Fruit fly (Drosophila melanogaster) whole organism, embryonic: ENCODE data around the gene CG13365.

ENCODE experiments used
- Antp ChIP-seq: fragments of 200-800 bp; sonication (Bioruptor generic); optimal IDR thresholded peaks from 3 replicates; lab custom pipeline; 2016; ENCODE audit warnings: missing biosample characterization, missing genetic modification characterization
- Asciz ChIP-seq: fragments of 200-800 bp; sonication (Bioruptor generic); optimal IDR thresholded peaks from 2 replicates; lab custom pipeline; 2017; ENCODE audit warnings: missing biosample characterization, mild to moderate bottlenecking, missing genetic modification characterization, missing genetic modification reagents
- BtbVII ChIP-seq: fragments of 200-800 bp; sonication (Bioruptor generic); optimal IDR thresholded peaks from 3 replicates; lab custom pipeline; 2017; ENCODE audit warnings: missing biosample characterization, mild to moderate bottlenecking, missing genetic modification characterization
- CG10431 ChIP-seq: fragments of 200-800 bp; sonication (Bioruptor generic); optimal IDR thresholded peaks from 3 replicates; lab custom pipeline; 2018; ENCODE audit warnings: missing biosample characterization, mild to moderate bottlenecking, missing genetic modification characterization
- CG11560 ChIP-seq: fragments of 200-800 bp; sonication (Bioruptor generic); IDR thresholded peaks from 3 replicates; pipeline ENCODE4 v1.3.6; 2022; ENCODE audit warnings: missing biosample characterization, missing genetic modification characterization
- CG14667 ChIP-seq: fragments of 200-800 bp; sonication (Bioruptor generic); IDR thresholded peaks from 2 replicates; pipeline ENCODE4 v1.3.6; 2022; ENCODE audit warnings: missing biosample characterization, missing genetic modification characterization
- CG17385 ChIP-seq: fragments of 200-800 bp; sonication (Bioruptor generic); optimal IDR thresholded peaks from 3 replicates; lab custom pipeline; 2018; ENCODE audit warnings: missing biosample characterization, mild to moderate bottlenecking, missing genetic modification characterization
- CG1832 ChIP-seq: fragments of 200-800 bp; sonication (Bioruptor generic); optimal IDR thresholded peaks from 2 replicates; lab custom pipeline; 2017; ENCODE audit warnings: missing biosample characterization, mild to moderate bottlenecking, missing genetic modification characterization, inconsistent platforms
- CG18764 ChIP-seq: fragments of 200-800 bp; sonication (Bioruptor generic); optimal IDR thresholded peaks from 3 replicates; lab custom pipeline; 2016; ENCODE audit warnings: missing biosample characterization, missing genetic modification characterization
- CG31441 ChIP-seq: fragments of 200-800 bp; sonication (Bioruptor generic); IDR thresholded peaks from 2 replicates; pipeline ENCODE4 v1.3.6; 2022; ENCODE audit warnings: missing biosample characterization, missing genetic modification characterization
- CG32772 ChIP-seq: fragments of 200-800 bp; sonication (Bioruptor generic); IDR thresholded peaks from 2 replicates; pipeline ENCODE4 v1.3.6; 2022; ENCODE audit warnings: missing biosample characterization, missing genetic modification characterization
- CG33213 ChIP-seq: fragments of 200-800 bp; sonication (Bioruptor generic); optimal IDR thresholded peaks from 3 replicates; lab custom pipeline; 2016; ENCODE audit warnings: missing biosample characterization, missing genetic modification characterization
- CG4730 ChIP-seq: fragments of 200-800 bp; sonication (Bioruptor generic); IDR thresholded peaks from 2 replicates; pipeline ENCODE4 v1.3.6; 2022; ENCODE audit warnings: missing biosample characterization, missing genetic modification characterization
- CG6272 ChIP-seq: fragments of 200-800 bp; sonication (Bioruptor generic); IDR thresholded peaks from 2 replicates; pipeline ENCODE4 v1.3.6; 2022; ENCODE audit warnings: missing biosample characterization, missing genetic modification characterization
- CG7786 ChIP-seq: fragments of 200-800 bp; sonication (Bioruptor generic); optimal IDR thresholded peaks from 2 replicates; lab custom pipeline; 2016; ENCODE audit warnings: missing biosample characterization, missing genetic modification characterization
- CG8089 ChIP-seq: fragments of 200-800 bp; sonication (Bioruptor generic); optimal IDR thresholded peaks from 3 replicates; lab custom pipeline; 2016; ENCODE audit warnings: missing biosample characterization, missing genetic modification characterization
- CG8388 ChIP-seq: fragments of 200-800 bp; sonication (Bioruptor generic); optimal IDR thresholded peaks from 2 replicates; lab custom pipeline; 2019; ENCODE audit warnings: missing biosample characterization, mild to moderate bottlenecking, missing genetic modification characterization, moderate library complexity
- CG8478 ChIP-seq: fragments of >200 bp; optimal IDR thresholded peaks from 2 replicates; lab custom pipeline; 2018
- Eip74EF ChIP-seq, 2 experiments: fragments of 200-800 bp in 1 of 2; fragments of >200 bp in 1 of 2; sonication (Bioruptor generic) in 1 of 2; optimal IDR thresholded peaks; 2 replicates each; lab custom pipeline; 2017 to 2019; ENCODE audit warnings: missing biosample characterization in 2 of 2, missing genetic modification characterization in 2 of 2, mild to moderate bottlenecking in 1 of 2, moderate library complexity in 1 of 2
- Fer2 ChIP-seq: fragments of 200-800 bp; sonication (Bioruptor generic); optimal IDR thresholded peaks from 2 replicates; lab custom pipeline; 2018; ENCODE audit warnings: missing biosample characterization, mild to moderate bottlenecking, missing genetic modification characterization, moderate library complexity
- Hr3 ChIP-seq: fragments of 200-800 bp; sonication (Bioruptor generic); optimal IDR thresholded peaks from 3 replicates; lab custom pipeline; 2016; ENCODE audit warnings: missing biosample characterization, missing genetic modification characterization
- Jarid2 ChIP-seq: fragments of 200-800 bp; sonication (Bioruptor generic); optimal IDR thresholded peaks from 3 replicates; lab custom pipeline; 2017; ENCODE audit warnings: mild to moderate bottlenecking, missing biosample characterization, missing genetic modification reagents, missing genetic modification characterization
- Kr ChIP-seq: fragments of 200-800 bp; sonication (Bioruptor generic); optimal IDR thresholded peaks from 2 replicates; lab custom pipeline; 2017; ENCODE audit warnings: missing biosample characterization, mild to moderate bottlenecking, missing genetic modification characterization
- Max ChIP-seq: fragments of 200-800 bp; sonication (Bioruptor generic); optimal IDR thresholded peaks from 2 replicates; lab custom pipeline; 2016; ENCODE audit warnings: missing biosample characterization, mild to moderate bottlenecking, missing genetic modification characterization
- Myb ChIP-seq: fragments of 200-800 bp; sonication (Bioruptor generic); optimal IDR thresholded peaks from 2 replicates; lab custom pipeline; 2016; ENCODE audit warnings: missing biosample characterization, missing genetic modification characterization
- NfI ChIP-seq: fragments of 200-800 bp; sonication (Bioruptor generic); optimal IDR thresholded peaks from 3 replicates; lab custom pipeline; 2018; ENCODE audit warnings: missing biosample characterization, mild to moderate bottlenecking, missing genetic modification characterization, moderate library complexity
- Poxn ChIP-seq: fragments of 200-800 bp; sonication (Bioruptor generic); IDR thresholded peaks from 2 replicates; pipeline ENCODE4 v1.3.6; 2022; ENCODE audit warnings: missing biosample characterization, missing genetic modification characterization
- Six4 ChIP-seq: fragments of 200-800 bp; sonication (Bioruptor generic); optimal IDR thresholded peaks from 2 replicates; lab custom pipeline; 2016; ENCODE audit warnings: missing biosample characterization, missing genetic modification characterization
- Trl ChIP-seq, 3 experiments: fragments of >200 bp in 2 of 3; fragments of 200-800 bp in 1 of 3; sonication (Bioruptor generic) in 1 of 3; optimal IDR thresholded peaks; 2 replicates in 1 of 3; 3 replicates in 2 of 3; lab custom pipeline; 2016 to 2017; ENCODE audit warnings: missing biosample characterization in 1 of 3, missing genetic modification characterization in 1 of 3
- Xrp1 ChIP-seq: fragments of 200-800 bp; sonication (Bioruptor generic); IDR thresholded peaks from 2 replicates; pipeline ENCODE4 v1.3.6; 2022; ENCODE audit warnings: missing biosample characterization, missing genetic modification characterization
- bab2 ChIP-seq: fragments of 200-800 bp; sonication (Bioruptor generic); optimal IDR thresholded peaks from 2 replicates; lab custom pipeline; 2016; ENCODE audit warnings: missing biosample characterization, missing genetic modification characterization
- crp ChIP-seq, 2 experiments: fragments of 200-800 bp; sonication (Bioruptor generic); optimal IDR thresholded peaks; 2 replicates in 1 of 2; 3 replicates in 1 of 2; lab custom pipeline; 2017; ENCODE audit warnings: missing biosample characterization in 2 of 2, missing genetic modification characterization in 2 of 2, mild to moderate bottlenecking in 1 of 2, moderate library complexity in 1 of 2
- da ChIP-seq: fragments of 200-800 bp; sonication (Bioruptor generic); optimal IDR thresholded peaks from 2 replicates; lab custom pipeline; 2016; ENCODE audit warnings: missing biosample characterization, missing genetic modification characterization
- dmrt99B ChIP-seq: fragments of 200-800 bp; sonication (Bioruptor generic); optimal IDR thresholded peaks from 2 replicates; lab custom pipeline; 2018; ENCODE audit warnings: missing biosample characterization, mild to moderate bottlenecking, missing genetic modification characterization, moderate library complexity
- dpn ChIP-seq, 2 experiments: fragments of 200-800 bp; sonication (Bioruptor generic); optimal IDR thresholded peaks; 3 replicates each; lab custom pipeline; 2016; ENCODE audit warnings: missing biosample characterization in 2 of 2, missing genetic modification characterization in 2 of 2
- en ChIP-seq: fragments of 200-800 bp; sonication (Bioruptor generic); optimal IDR thresholded peaks from 2 replicates; lab custom pipeline; 2016; ENCODE audit warnings: missing biosample characterization, missing genetic modification characterization
- eve ChIP-seq, 2 experiments: fragments of >200 bp; optimal IDR thresholded peaks; 2 replicates each; lab custom pipeline; 2017; ENCODE audit warnings: missing biosample characterization in 2 of 2, missing genetic modification characterization in 2 of 2
- exex ChIP-seq: fragments of 200-800 bp; sonication (Bioruptor generic); optimal IDR thresholded peaks from 4 replicates; lab custom pipeline; 2018; ENCODE audit warnings: missing biosample characterization, mild to moderate bottlenecking, missing genetic modification characterization, moderate library complexity
- gcm ChIP-seq: fragments of 200-800 bp; sonication (Bioruptor generic); optimal IDR thresholded peaks from 2 replicates; lab custom pipeline; 2019; ENCODE audit warnings: missing biosample characterization, mild to moderate bottlenecking, missing genetic modification characterization, moderate library complexity
- gcm2 ChIP-seq: fragments of 200-800 bp; sonication (Bioruptor generic); optimal IDR thresholded peaks from 2 replicates; lab custom pipeline; 2016; ENCODE audit warnings: missing biosample characterization, missing genetic modification characterization
- gem ChIP-seq: fragments of 200-800 bp; sonication (Bioruptor generic); optimal IDR thresholded peaks from 2 replicates; lab custom pipeline; 2019; ENCODE audit warnings: missing biosample characterization, mild to moderate bottlenecking, missing genetic modification characterization, moderate library complexity
- gsb ChIP-seq: fragments of 200-800 bp; sonication (Bioruptor generic); IDR thresholded peaks from 2 replicates; pipeline ENCODE4 v1.3.6; 2022; ENCODE audit warnings: missing biosample characterization, missing genetic modification characterization
- nom ChIP-seq: fragments of 200-800 bp; sonication (Bioruptor generic); optimal IDR thresholded peaks from 2 replicates; lab custom pipeline; 2017; ENCODE audit warnings: missing biosample characterization, missing genetic modification characterization, mild to moderate bottlenecking, moderate library complexity, missing genetic modification reagents
- peb ChIP-seq: fragments of 200-800 bp; sonication (Bioruptor generic); IDR thresholded peaks from 2 replicates; pipeline ENCODE4 v1.3.6; 2022; ENCODE audit warnings: missing biosample characterization, missing genetic modification characterization
- sd ChIP-seq: fragments of 200-800 bp; sonication (Bioruptor generic); optimal IDR thresholded peaks from 3 replicates; lab custom pipeline; 2018; ENCODE audit warnings: missing biosample characterization, mild to moderate bottlenecking, missing genetic modification characterization, moderate library complexity
- sens-2 ChIP-seq: fragments of 200-800 bp; sonication (Bioruptor generic); IDR thresholded peaks from 2 replicates; pipeline ENCODE4 v1.3.6; 2022; ENCODE audit warnings: missing biosample characterization, missing genetic modification characterization
- slbo ChIP-seq: fragments of 200-800 bp; sonication (Bioruptor generic); IDR thresholded peaks from 2 replicates; pipeline ENCODE4 v1.3.6; 2022; ENCODE audit warnings: missing biosample characterization, missing genetic modification characterization
- slou ChIP-seq: fragments of 200-800 bp; sonication (Bioruptor generic); optimal IDR thresholded peaks from 3 replicates; lab custom pipeline; 2016; ENCODE audit warnings: missing biosample characterization, missing genetic modification characterization
- slp2 ChIP-seq: fragments of 200-800 bp; sonication (Bioruptor generic); optimal IDR thresholded peaks from 2 replicates; lab custom pipeline; 2016; ENCODE audit warnings: missing biosample characterization, missing genetic modification characterization
- so ChIP-seq: fragments of 200-800 bp; sonication (Bioruptor generic); IDR thresholded peaks from 3 replicates; pipeline ENCODE4 v1.3.6; 2022; ENCODE audit warnings: missing biosample characterization, missing genetic modification characterization
- ssp ChIP-seq: fragments of 200-800 bp; sonication (Bioruptor generic); IDR thresholded peaks from 2 replicates; pipeline ENCODE4 v1.3.6; 2022; ENCODE audit warnings: missing biosample characterization, missing genetic modification characterization

CG13365 gene

DNA sequence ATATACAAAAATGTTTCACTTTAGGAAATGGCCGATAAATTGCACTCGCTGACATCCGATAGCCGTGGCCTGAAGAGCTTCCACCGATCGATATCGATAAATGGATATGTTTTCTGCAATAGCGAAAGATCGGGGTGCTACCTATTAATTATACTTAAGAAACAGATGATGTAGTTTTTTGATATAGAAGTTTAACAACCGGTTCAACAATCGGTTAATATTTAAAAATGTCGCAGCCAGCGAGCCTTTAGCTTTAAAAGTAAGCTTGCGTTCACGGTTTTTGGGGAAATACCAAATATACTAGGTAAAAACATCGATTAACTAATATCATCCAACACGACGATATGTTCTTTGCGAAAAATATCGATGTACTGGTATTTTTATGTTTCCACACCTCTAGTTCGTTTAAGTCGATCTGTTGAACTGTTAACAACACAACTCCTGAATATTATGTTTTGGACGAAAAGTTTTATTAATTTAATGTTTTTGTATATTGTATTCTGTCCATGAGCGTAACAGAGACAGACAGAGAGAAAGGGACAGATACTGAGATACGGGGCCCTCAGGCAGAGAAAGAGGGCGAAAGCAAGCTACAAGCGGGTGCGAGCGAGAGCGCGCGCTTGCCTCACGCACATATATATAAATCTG is 14.6 kb upstream of the CG13365 start, which contains the start of gene Dredd (continued):
- peak; percentile 7 for TF ChIP-seq nom
- TF ChIP-seq CG4730 (GFP tag; lab: Robert Waterston, UW), result no peak
- no peak for TF ChIP-seq bab2
- no peak for TF ChIP-seq slbo
- TF ChIP-seq Jarid2 (GFP tag; lab: Kevin White, UChicago), result no peak
- TF ChIP-seq Trl (optimal IDR thresholded peaks at IDR 0.05; lab: Kevin White, UChicago), result no peak
- TF ChIP-seq Trl (GFP tag; optimal IDR thresholded peaks at IDR 0.05; lab: Kevin White, UChicago), result no peak
- TF ChIP-seq CG7786 (GFP tag; lab: Kevin White, UChicago), result no peak
- no peak for TF ChIP-seq Xrp1
- no peak for TF ChIP-seq sens-2
- TF ChIP-seq exex, result no peak
- TF ChIP-seq CG32772 (GFP tag; lab: Robert Waterston, UW), result no peak
- no peak for TF ChIP-seq CG18764 (GFP tag; lab: Kevin White, UChicago)
- no peak for TF ChIP-seq Max (GFP tag; lab: Kevin White, UChicago)
- no peak for TF ChIP-seq ssp (GFP tag; lab: Robert Waterston, UW)
- TF ChIP-seq CG6272, result no peak
- no peak for TF ChIP-seq CG8089
- no peak for TF ChIP-seq dpn (GFP tag; optimal IDR thresholded peaks at IDR 0.05; lab: Kevin White, UChicago)
- TF ChIP-seq NfI, result no peak
- no peak for TF ChIP-seq Six4 (GFP tag; lab: Kevin White, UChicago)
- TF ChIP-seq crp (GFP tag; optimal IDR thresholded peaks at IDR 0.05; lab: Kevin White, UChicago), result no peak
- no peak for TF ChIP-seq Kr
- no peak for TF ChIP-seq gsb
- TF ChIP-seq Poxn (GFP tag; lab: Robert Waterston, UW), result no peak
- TF ChIP-seq BtbVII (GFP tag; lab: Kevin White, UChicago), result peak; percentile 48
- TF ChIP-seq CG33213, result no peak
- TF ChIP-seq slou (GFP tag; lab: Kevin White, UChicago), result no peak
- no peak for TF ChIP-seq CG8388
- TF ChIP-seq Antp, result no peak
- TF ChIP-seq gem, result no peak
- TF ChIP-seq CG31441 (GFP tag; lab: Robert Waterston, UW), result peak; percentile 44; the same call in 1 of the 2 replicates
- TF ChIP-seq eve (GFP tag; optimal IDR thresholded peaks at IDR 0.05; lab: Kevin White, UChicago), result no peak
- peak; percentile 87 for TF ChIP-seq CG1832
- peak; percentile 31 for TF ChIP-seq gcm (GFP tag; lab: Kevin White, UChicago)
- no peak for TF ChIP-seq CG10431 (GFP tag; lab: Kevin White, UChicago)
- TF ChIP-seq Eip74EF (GFP tag; optimal IDR thresholded peaks at IDR 0.05; lab: Kevin White, UChicago), result no peak
- TF ChIP-seq gcm2 (GFP tag; lab: Kevin White, UChicago), result no peak
- peak; percentile 25 for TF ChIP-seq CG17385
- no peak for TF ChIP-seq da (GFP tag; lab: Kevin White, UChicago)
- TF ChIP-seq Hr3 (GFP tag; lab: Kevin White, UChicago), result no peak
- TF ChIP-seq peb (GFP tag; lab: Robert Waterston, UW), result no peak
- TF ChIP-seq en, result no peak
- TF ChIP-seq Myb (GFP tag; lab: Kevin White, UChicago), result peak; percentile 24
- no peak for TF ChIP-seq dmrt99B (tag; lab: Kevin White, UChicago)
- no peak for TF ChIP-seq CG14667 (GFP tag; lab: Robert Waterston, UW)
- TF ChIP-seq so, result no peak
- TF ChIP-seq sd (tag; lab: Kevin White, UChicago), result no peak
- no peak for TF ChIP-seq Asciz (GFP tag; lab: Kevin White, UChicago)
- TF ChIP-seq CG11560 (tag; lab: Robert Waterston, UW), result no peak
- no peak for TF ChIP-seq Fer2 (tag; lab: Kevin White, UChicago)
- no peak for TF ChIP-seq slp2 (GFP tag; lab: Kevin White, UChicago)
- TF ChIP-seq CG8478 (lab: Kevin White, UChicago), result no peak
